Fruit fly (Drosophila melanogaster): ENCODE measurements around the gene RfC4.

- peak; percentile 37 for TF ChIP-seq CG13204 (GFP tag; optimal IDR thresholded peaks at IDR 0.05)
- TF ChIP-seq CG9948 (tag; optimal IDR thresholded peaks at IDR 0.05) = peak; percentile 80
- peak; percentile 79 for TF ChIP-seq CG15710 (tag; optimal IDR thresholded peaks at IDR 0.05)
- peak; percentile 79 for TF ChIP-seq CG17806 (tag; optimal IDR thresholded peaks at IDR 0.05)
- TF ChIP-seq gl (tag; optimal IDR thresholded peaks at IDR 0.05) = peak; percentile 36
- TF ChIP-seq fd96Ca (GFP tag; IDR thresholded peaks at IDR 0.05) = peak; percentile 44; the same call in 1 of the 3 replicates
- no peak for TF ChIP-seq rn (GFP tag; IDR thresholded peaks at IDR 0.05)
- TF ChIP-seq Ets98B (GFP tag; IDR thresholded peaks at IDR 0.05) = peak; percentile 16; the same call in 1 of the 2 replicates
- TF ChIP-seq EcR (GFP tag; optimal IDR thresholded peaks at IDR 0.05) = no peak
- TF ChIP-seq D1 (tag; optimal IDR thresholded peaks at IDR 0.05) = peak; percentile 63
Measured at dm6 chr3L:4158361-4158760, 22.5 kb upstream of the RfC4 start.
